Worm (Caenorhabditis elegans): Measurements from ENCODE around the gene ZK721.4.
A peak's percentile ranks its signal among the peaks of the same experiment; 100 is the strongest.

ZK721.4 gene

DNA sequence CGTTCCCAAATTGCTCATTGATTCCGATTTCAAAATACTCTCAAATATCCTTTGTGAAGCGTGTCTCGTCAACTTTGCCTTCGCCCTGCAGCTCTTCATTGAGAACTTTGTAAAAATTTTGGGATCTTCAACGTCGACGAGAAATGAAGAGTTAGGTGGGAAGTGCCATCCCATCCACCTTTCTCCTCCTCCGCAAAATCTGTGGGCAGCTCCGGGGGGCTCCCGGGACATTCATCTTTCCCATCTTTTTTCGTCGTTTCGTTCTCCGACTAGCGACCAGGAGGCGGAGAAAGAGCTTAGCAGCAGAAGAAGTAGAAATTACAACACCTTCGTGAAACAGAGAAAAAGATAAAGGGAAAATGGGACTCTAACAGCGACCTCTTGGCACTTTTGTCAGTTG is 15.7 kb upstream of the ZK721.4 start:
- TF ChIP-seq pha-2 (tag; optimal IDR thresholded peaks at IDR 0.05) (no peak), unc-55 (GFP tag; optimal IDR thresholded peaks at IDR 0.05) (peak; percentile 9), rnt-1 (tag; optimal IDR thresholded peaks at IDR 0.05) (peak; percentile 8), C38D4.7 (GFP tag; optimal IDR thresholded peaks at IDR 0.05) (no peak), ceh-18 (tag; optimal IDR thresholded peaks at IDR 0.05) (peak; percentile 58)

DNA sequence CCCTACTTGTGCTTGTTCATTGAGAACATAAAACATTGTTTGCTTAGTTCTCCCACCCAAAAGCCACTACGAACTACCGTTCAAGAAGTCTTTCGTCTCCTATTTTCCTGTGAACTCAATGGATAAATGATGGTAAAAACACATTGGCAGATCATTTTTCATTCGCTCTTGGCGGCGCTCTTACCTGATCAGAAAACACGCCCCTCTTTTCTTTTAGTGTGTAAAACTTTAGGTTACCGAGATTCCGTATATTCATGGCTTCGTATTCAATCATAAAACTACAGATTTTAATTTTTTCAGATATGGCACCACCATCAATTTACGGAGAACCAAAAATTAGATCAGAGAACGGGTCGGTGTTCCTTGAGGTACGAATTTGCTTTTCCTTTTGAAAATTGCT is 15.1 kb upstream of the ZK721.4 start, which contains the start of gene zig-12:
Gene zig-12, plus strand, starts transcription at position 301 of the 400 bp plus-strand sequence.
- TF ChIP-seq sox-2 (GFP tag; IDR thresholded peaks at IDR 0.05) = no peak
- no peak for TF ChIP-seq ahr-1 (tag; optimal IDR thresholded peaks at IDR 0.05)
- no peak for TF ChIP-seq nhr-232 (tag; optimal IDR thresholded peaks at IDR 0.05)

DNA sequence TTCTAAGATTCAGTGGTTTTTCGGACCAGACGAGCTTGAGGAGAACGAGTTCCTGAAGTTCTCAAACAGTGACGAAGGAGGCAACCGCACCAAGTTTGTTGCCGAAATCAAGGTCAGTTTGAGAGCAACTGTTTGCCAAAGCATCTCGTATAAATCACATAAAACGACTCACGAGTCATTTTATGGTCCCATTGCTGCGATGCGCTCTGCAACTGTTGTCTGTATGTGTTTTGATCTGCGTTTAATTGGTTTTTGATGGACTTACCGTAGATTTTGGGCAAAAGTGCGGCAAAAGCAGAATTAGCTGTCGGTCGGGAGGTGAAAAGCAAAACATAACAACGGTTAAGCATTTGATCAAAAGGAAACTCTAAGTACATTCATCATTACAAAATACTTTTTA is 14.6 kb upstream of the ZK721.4 start:
- TF ChIP-seq ceh-18 (tag; optimal IDR thresholded peaks at IDR 0.05) = no peak
- no peak for TF ChIP-seq hlh-30 (tag; optimal IDR thresholded peaks at IDR 0.05; ENCODE audit: insufficient read depth)
- no peak for TF ChIP-seq syd-9 (tag; optimal IDR thresholded peaks at IDR 0.05)
- TF ChIP-seq eyg-1 (tag; optimal IDR thresholded peaks at IDR 0.05) = no peak
- no peak for TF ChIP-seq hlh-8 (tag; optimal IDR thresholded peaks at IDR 0.05)
- TF ChIP-seq nhr-232 (tag; optimal IDR thresholded peaks at IDR 0.05) = no peak
- no peak for TF ChIP-seq K02D7.2 (tag; optimal IDR thresholded peaks at IDR 0.05)
- TF ChIP-seq ceh-22 (tag; optimal IDR thresholded peaks at IDR 0.05) = no peak
- no peak for TF ChIP-seq sox-4 (tag; optimal IDR thresholded peaks at IDR 0.05)
- TF ChIP-seq ahr-1 (tag; optimal IDR thresholded peaks at IDR 0.05) = no peak
- no peak for TF ChIP-seq F13H6.1 (tag; optimal IDR thresholded peaks at IDR 0.05)
- no peak for TF ChIP-seq ceh-9 (tag; optimal IDR thresholded peaks at IDR 0.05)
- no peak for TF ChIP-seq hlh-15 (tag; optimal IDR thresholded peaks at IDR 0.05)
- no peak for TF ChIP-seq ets-4 (tag; optimal IDR thresholded peaks at IDR 0.05)
- TF ChIP-seq ceh-2 (tag; optimal IDR thresholded peaks at IDR 0.05) = no peak
- TF ChIP-seq C38D4.7 (GFP tag; optimal IDR thresholded peaks at IDR 0.05) = no peak
- TF ChIP-seq hlh-6 (tag; optimal IDR thresholded peaks at IDR 0.05) = no peak
- no peak for TF ChIP-seq unc-42 (tag; optimal IDR thresholded peaks at IDR 0.05)
- no peak for TF ChIP-seq mec-3 (tag; optimal IDR thresholded peaks at IDR 0.05; ENCODE audit: borderline replicate concordance)

DNA sequence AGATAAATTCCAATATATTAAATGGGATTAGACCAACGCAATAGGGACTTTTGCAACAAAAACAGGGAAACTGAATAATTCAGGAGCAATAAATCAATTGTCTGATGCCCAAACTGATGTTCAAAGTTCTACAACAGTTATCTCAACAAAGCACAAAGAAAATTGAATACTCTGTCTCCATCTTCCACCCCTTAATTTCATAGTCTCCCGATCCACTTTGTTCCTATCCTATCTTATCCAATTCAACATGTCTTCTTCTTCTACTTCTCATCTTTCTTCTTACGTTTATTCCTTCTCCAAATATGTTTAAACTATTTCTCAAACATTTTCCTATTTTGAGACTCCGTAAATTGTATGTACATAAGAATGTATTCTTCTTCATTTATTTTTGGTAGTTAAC is 8.3 kb upstream of the ZK721.4 start:
- TF ChIP-seq unc-42 (tag; optimal IDR thresholded peaks at IDR 0.05) (peak; percentile 93), nfya-1 (tag; optimal IDR thresholded peaks at IDR 0.05) (no peak)

DNA sequence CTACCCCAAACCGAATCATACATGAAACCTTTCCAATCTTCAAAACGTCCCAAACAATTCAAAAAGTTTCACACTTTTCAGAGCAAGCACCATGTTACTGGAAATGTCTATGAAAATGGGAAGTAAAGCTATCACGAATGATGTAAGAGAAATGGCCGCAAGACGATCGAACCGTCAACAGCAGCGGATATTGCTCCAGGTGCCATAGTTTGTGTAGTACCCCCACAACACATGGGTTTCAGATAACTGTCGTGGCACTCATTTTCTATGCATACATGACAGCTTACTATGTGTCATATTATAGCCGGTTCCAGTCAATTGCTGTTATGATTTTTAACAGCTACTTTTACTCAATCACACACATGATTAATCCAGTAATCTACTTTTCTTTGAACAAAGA is 5.6 kb downstream of the ZK721.4 start, which contains the start of gene ZK721.3:
Gene ZK721.3, plus strand, starts transcription at position 301 of the 400 bp plus-strand sequence.
- TF ChIP-seq ets-4 (tag; optimal IDR thresholded peaks at IDR 0.05) = no peak

DNA sequence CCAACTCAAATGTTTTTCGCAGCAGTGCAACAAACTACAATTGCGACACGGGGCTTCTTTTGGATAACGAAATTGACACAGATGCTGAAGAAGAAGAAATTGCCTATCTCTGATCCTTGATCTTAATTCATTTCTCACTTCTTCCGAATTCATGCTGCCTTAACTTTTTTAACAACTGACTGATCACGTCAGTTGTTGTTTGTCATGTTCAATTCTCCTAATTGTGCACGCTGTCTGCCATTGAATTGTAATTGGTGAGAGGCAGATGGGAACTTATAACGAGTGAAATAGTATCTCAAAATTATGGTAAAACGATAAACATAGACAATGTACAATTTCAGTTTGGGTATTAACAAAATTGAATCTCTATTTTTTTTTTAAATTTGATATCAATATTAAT is 8.0 kb downstream of the ZK721.4 start:
- TF ChIP-seq npax-4 (tag; optimal IDR thresholded peaks at IDR 0.05) (no peak), unc-55 (GFP tag; optimal IDR thresholded peaks at IDR 0.05) (peak; percentile 51)

DNA sequence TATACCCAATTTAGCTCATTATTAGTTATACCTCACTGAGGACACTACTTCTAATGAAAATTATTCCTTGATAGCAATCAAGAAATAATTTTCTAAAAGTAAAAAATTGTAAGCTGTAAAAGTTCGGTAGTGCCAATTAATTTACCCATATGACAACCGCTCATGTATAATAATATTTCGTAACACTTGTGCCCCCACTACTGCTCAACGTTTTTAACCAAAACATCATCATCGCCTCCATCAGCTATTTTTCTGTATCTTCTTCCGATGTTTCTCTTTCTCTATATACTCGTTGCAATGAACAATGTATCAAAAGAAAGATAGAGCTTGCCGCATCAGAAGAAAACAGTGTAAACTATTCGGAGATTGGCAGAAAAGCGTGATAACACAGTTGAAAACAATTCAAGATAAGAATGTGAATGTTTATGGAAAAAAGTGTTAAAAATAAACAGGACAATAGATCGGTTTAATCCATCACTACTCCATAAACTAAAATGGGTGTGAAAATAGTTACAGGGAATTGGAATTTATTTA is 9.1 kb downstream of the ZK721.4 start:
- no peak for TF ChIP-seq K02D7.2 (tag; optimal IDR thresholded peaks at IDR 0.05)
- TF ChIP-seq zip-5 (tag; optimal IDR thresholded peaks at IDR 0.05) = no peak
- no peak for TF ChIP-seq Y22D7AL.16 (tag; optimal IDR thresholded peaks at IDR 0.05)
- TF ChIP-seq nhr-11 (tag; optimal IDR thresholded peaks at IDR 0.05) = no peak
- no peak for TF ChIP-seq dve-1 (tag; optimal IDR thresholded peaks at IDR 0.05)
- TF ChIP-seq pat-9 (tag; optimal IDR thresholded peaks at IDR 0.05) = no peak
- no peak for TF ChIP-seq lim-6 (tag; optimal IDR thresholded peaks at IDR 0.05)
- no peak for TF ChIP-seq C38D4.7 (GFP tag; optimal IDR thresholded peaks at IDR 0.05)
